Worm (Caenorhabditis elegans): ENCODE data around the gene C54F6.3.

Gene C54F6.3

DNA sequence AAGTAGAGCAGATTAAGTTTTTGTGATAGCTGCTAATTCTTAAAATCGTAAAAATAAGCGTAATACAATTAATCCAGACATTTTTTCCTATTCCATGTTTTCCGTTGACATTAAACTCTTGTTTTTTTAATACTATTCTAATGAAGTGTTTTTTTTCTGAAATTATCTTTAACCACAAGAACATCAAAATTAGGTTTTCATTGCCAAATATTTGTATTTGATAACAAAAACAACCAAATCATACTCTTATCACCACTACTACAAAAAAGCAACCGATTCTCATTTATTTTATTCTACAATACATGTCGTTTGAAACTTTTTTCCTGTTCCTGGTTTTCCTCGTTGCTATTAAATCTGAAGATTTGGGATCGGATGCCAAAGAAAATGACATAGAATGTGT is 5.9 kb upstream of the C54F6.3 start, which contains the start of gene C54F6.17:
TSS of gene C54F6.17 (plus strand) at position 301 of the 400 bp plus-strand sequence.
- TF ChIP-seq attf-3 (GFP tag; conservative IDR thresholded peaks at IDR 0.05): no peak
- TF ChIP-seq Y53G8AR.9 (GFP tag; conservative IDR thresholded peaks at IDR 0.05): no peak
- TF ChIP-seq cebp-1 (GFP tag; IDR thresholded peaks at IDR 0.05): no peak
- TF ChIP-seq cebp-1 (tag; optimal IDR thresholded peaks at IDR 0.05): no peak
- TF ChIP-seq sptf-2 (GFP tag; optimal IDR thresholded peaks at IDR 0.05): no peak
- no peak for TF ChIP-seq ceh-91 (GFP tag; IDR thresholded peaks at IDR 0.05)
- TF ChIP-seq snpc-3.4 (tag; optimal IDR thresholded peaks at IDR 0.05): no peak
- no peak for TF ChIP-seq nhr-80 (tag; optimal IDR thresholded peaks at IDR 0.05)
- no peak for TF ChIP-seq repo-1 (tag; optimal IDR thresholded peaks at IDR 0.05)
- TF ChIP-seq lin-40 (tag; optimal IDR thresholded peaks at IDR 0.05): no peak
- TF ChIP-seq F37B4.10 (GFP tag; IDR thresholded peaks at IDR 0.05): no peak
- TF ChIP-seq ama-1 (optimal IDR thresholded peaks at IDR 0.05): no peak
- TF ChIP-seq ama-1 (GFP tag; optimal IDR thresholded peaks at IDR 0.05): no peak
- TF ChIP-seq zim-3 (tag; optimal IDR thresholded peaks at IDR 0.05): no peak
- no peak for TF ChIP-seq hsf-1 (GFP tag; IDR thresholded peaks at IDR 0.05)
- no peak for TF ChIP-seq bed-1 (GFP tag; IDR thresholded peaks at IDR 0.05)
- no peak for TF ChIP-seq lin-35 (GFP tag; optimal IDR thresholded peaks at IDR 0.05)
- TF ChIP-seq attf-6 (GFP tag; IDR thresholded peaks at IDR 0.05): no peak
- TF ChIP-seq xnd-1 (tag; optimal IDR thresholded peaks at IDR 0.05): no peak

DNA sequence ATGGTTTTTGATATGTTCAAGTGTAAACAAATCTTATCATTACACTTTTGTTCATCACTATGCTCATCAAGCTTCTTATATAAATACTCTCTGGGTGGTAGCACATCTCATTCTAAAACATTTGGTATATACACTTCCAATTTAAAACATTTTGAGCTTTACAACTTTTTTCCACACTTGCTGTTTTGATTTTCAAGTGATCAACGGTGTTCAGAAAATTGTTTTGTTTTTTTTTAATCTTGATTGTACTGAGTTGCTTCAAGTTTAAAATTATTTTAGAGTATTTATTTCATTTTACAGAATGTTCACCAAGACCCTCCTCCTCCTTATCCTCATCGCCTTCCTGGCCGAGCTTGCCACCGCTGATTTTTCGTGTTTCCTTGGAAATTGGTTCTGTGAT is 4.2 kb upstream of the C54F6.3 start, which contains the start of gene C54F6.5:
TSS of gene C54F6.5 (plus strand) at position 301 of the 400 bp plus-strand sequence.
- TF ChIP-seq K12H6.12 (tag; optimal IDR thresholded peaks at IDR 0.05): no peak
- no peak for TF ChIP-seq nhr-27 (tag; optimal IDR thresholded peaks at IDR 0.05)
- TF ChIP-seq repo-1 (tag; optimal IDR thresholded peaks at IDR 0.05): no peak
- no peak for TF ChIP-seq B0035.1 (tag; optimal IDR thresholded peaks at IDR 0.05)
- TF ChIP-seq ztf-18 (tag; optimal IDR thresholded peaks at IDR 0.05): no peak
- no peak for TF ChIP-seq D2030.7 (GFP tag; IDR thresholded peaks at IDR 0.05)
- TF ChIP-seq lin-54 (GFP tag; optimal IDR thresholded peaks at IDR 0.05): no peak
- no peak for TF ChIP-seq F39B2.1 (GFP tag; IDR thresholded peaks at IDR 0.05)
- no peak for TF ChIP-seq akir-1 (GFP tag; optimal IDR thresholded peaks at IDR 0.05)
- no peak for TF ChIP-seq ZK185.1 (tag; optimal IDR thresholded peaks at IDR 0.05; ENCODE audit: poor library complexity, severe bottlenecking)
- no peak for TF ChIP-seq let-526 (GFP tag; IDR thresholded peaks at IDR 0.05)
- TF ChIP-seq lsl-1 (GFP tag; optimal IDR thresholded peaks at IDR 0.05): no peak
- TF ChIP-seq B0019.2 (GFP tag; conservative IDR thresholded peaks at IDR 0.05): no peak
- no peak for TF ChIP-seq atf-7 (tag; optimal IDR thresholded peaks at IDR 0.05)
- TF ChIP-seq madf-6 (GFP tag; IDR thresholded peaks at IDR 0.05): no peak

DNA sequence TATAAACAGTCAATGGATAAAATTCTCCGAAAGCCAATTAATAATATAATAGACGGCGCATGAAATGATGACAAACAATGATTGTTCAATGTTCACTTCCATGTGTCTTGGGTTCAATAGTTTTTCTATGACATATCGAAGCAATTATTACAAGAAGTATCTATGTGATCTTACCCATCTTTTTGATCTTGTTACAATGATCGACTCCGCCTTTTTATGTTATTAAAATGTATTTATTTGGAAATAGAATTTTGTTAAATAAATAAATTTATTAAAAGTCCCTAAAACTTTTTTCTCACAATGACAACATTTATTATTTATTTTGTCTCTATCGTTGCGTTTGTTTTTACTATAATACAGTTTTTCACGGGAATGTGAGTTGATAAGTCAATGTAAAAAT is 3.2 kb upstream of the C54F6.3 start, which contains the start of gene swt-2:
TSS of gene swt-2 (plus strand) at position 301 of the 400 bp plus-strand sequence.
- TF ChIP-seq nhr-179 (tag; optimal IDR thresholded peaks at IDR 0.05): no peak
- no peak for TF ChIP-seq ceh-91 (GFP tag; IDR thresholded peaks at IDR 0.05)
- no peak for TF ChIP-seq zim-3 (tag; optimal IDR thresholded peaks at IDR 0.05)
- TF ChIP-seq bed-2 (GFP tag; IDR thresholded peaks at IDR 0.05): no peak
- TF ChIP-seq fkh-3 (tag; optimal IDR thresholded peaks at IDR 0.05): no peak
- no peak for TF ChIP-seq madf-10 (tag; optimal IDR thresholded peaks at IDR 0.05)
- no peak for TF ChIP-seq nhr-80 (tag; optimal IDR thresholded peaks at IDR 0.05)
- no peak for TF ChIP-seq F37B4.10 (GFP tag; IDR thresholded peaks at IDR 0.05)
- no peak for TF ChIP-seq aptf-2 (GFP tag; conservative IDR thresholded peaks at IDR 0.05)
- no peak for TF ChIP-seq ztf-18 (tag; optimal IDR thresholded peaks at IDR 0.05)
- TF ChIP-seq let-607 (tag; optimal IDR thresholded peaks at IDR 0.05): no peak
- TF ChIP-seq lin-35 (GFP tag; optimal IDR thresholded peaks at IDR 0.05): no peak
- TF ChIP-seq lir-1 (GFP tag; conservative IDR thresholded peaks at IDR 0.05): no peak
- TF ChIP-seq B0336.3 (GFP tag; IDR thresholded peaks at IDR 0.05): no peak
- no peak for TF ChIP-seq C06A6.2 (GFP tag; conservative IDR thresholded peaks at IDR 0.05)
- TF ChIP-seq lag-1 (GFP tag; IDR thresholded peaks at IDR 0.05): no peak
- TF ChIP-seq rec-8 (tag; optimal IDR thresholded peaks at IDR 0.05): no peak
